Fruit fly (Drosophila melanogaster) whole organism, embryonic: Measurements from ENCODE around the gene Ero1L.

ENCODE experiments used
- CG10462 ChIP-seq: fragments of 200-800 bp; sonication (Bioruptor generic); optimal IDR thresholded peaks from 2 replicates; lab custom pipeline; 2016; ENCODE audit warnings: missing biosample characterization, missing genetic modification characterization
- CG12744 ChIP-seq: fragments of 200-800 bp; sonication (Bioruptor generic); optimal IDR thresholded peaks from 2 replicates; lab custom pipeline; 2016; ENCODE audit warnings: missing biosample characterization, missing genetic modification characterization
- CG15269 ChIP-seq: fragments of 200-800 bp; sonication (Bioruptor generic); optimal IDR thresholded peaks from 2 replicates; lab custom pipeline; 2018; ENCODE audit warnings: missing biosample characterization, mild to moderate bottlenecking, missing genetic modification characterization, moderate library complexity
- CG1792 ChIP-seq: fragments of 200-800 bp; sonication (Bioruptor generic); optimal IDR thresholded peaks from 2 replicates; lab custom pipeline; 2016; ENCODE audit warnings: missing biosample characterization, missing genetic modification characterization
- CG18619 ChIP-seq: fragments of 200-800 bp; sonication (Bioruptor generic); optimal IDR thresholded peaks from 3 replicates; lab custom pipeline; 2017; ENCODE audit warnings: missing biosample characterization, mild to moderate bottlenecking, missing genetic modification characterization
- CG32767 ChIP-seq: fragments of 200-800 bp; sonication (Bioruptor generic); IDR thresholded peaks from 2 replicates; pipeline ENCODE4 v1.3.6; 2022; ENCODE audit warnings: missing biosample characterization, missing genetic modification characterization
- CG33557 ChIP-seq: fragments of 200-800 bp; sonication (Bioruptor generic); optimal IDR thresholded peaks from 2 replicates; lab custom pipeline; 2019; ENCODE audit warnings: missing biosample characterization, mild to moderate bottlenecking, missing genetic modification characterization, moderate library complexity
- CG4404 ChIP-seq: fragments of 200-800 bp; sonication (Bioruptor generic); IDR thresholded peaks from 2 replicates; pipeline ENCODE4 v1.3.6; 2022; ENCODE audit warnings: missing biosample characterization, missing genetic modification characterization
- CG4730 ChIP-seq: fragments of 200-800 bp; sonication (Bioruptor generic); IDR thresholded peaks from 2 replicates; pipeline ENCODE4 v1.3.6; 2022; ENCODE audit warnings: missing biosample characterization, missing genetic modification characterization
- CG5180 ChIP-seq: fragments of 200-800 bp; sonication (Bioruptor generic); optimal IDR thresholded peaks from 3 replicates; lab custom pipeline; 2017; ENCODE audit warnings: missing biosample characterization, missing genetic modification characterization, mild to moderate bottlenecking, moderate library complexity, missing genetic modification reagents
- CG6765 ChIP-seq: fragments of 200-800 bp; sonication (Bioruptor generic); optimal IDR thresholded peaks from 3 replicates; lab custom pipeline; 2017; ENCODE audit warnings: missing biosample characterization, mild to moderate bottlenecking, missing genetic modification characterization
- CG7372 ChIP-seq: fragments of 200-800 bp; sonication (Bioruptor generic); IDR thresholded peaks from 2 replicates; pipeline ENCODE4 v1.3.6; 2022; ENCODE audit warnings: missing biosample characterization, missing genetic modification characterization
- CG7556 ChIP-seq: fragments of 200-800 bp; sonication (Bioruptor generic); optimal IDR thresholded peaks from 2 replicates; lab custom pipeline; 2017; ENCODE audit warnings: missing biosample characterization, mild to moderate bottlenecking, missing genetic modification characterization
- CG9609 ChIP-seq: fragments of 200-800 bp; sonication (Bioruptor generic); optimal IDR thresholded peaks from 3 replicates; lab custom pipeline; 2016; ENCODE audit warnings: missing biosample characterization, missing genetic modification characterization
- CTCF ChIP-seq: fragments of 200-800 bp; sonication (Bioruptor generic); optimal IDR thresholded peaks from 2 replicates; lab custom pipeline; 2017; ENCODE audit warnings: missing biosample characterization, mild to moderate bottlenecking, missing genetic modification characterization, moderate library complexity
- D19A ChIP-seq: fragments of 200-800 bp; optimal IDR thresholded peaks from 3 replicates; lab custom pipeline; 2019; ENCODE audit warnings: missing biosample characterization, mild to moderate bottlenecking, missing genetic modification characterization, moderate library complexity
- Dad ChIP-seq: fragments of 200-800 bp; sonication (Bioruptor generic); optimal IDR thresholded peaks from 3 replicates; lab custom pipeline; 2016; ENCODE audit warnings: missing biosample characterization, missing genetic modification characterization
- ERR ChIP-seq: fragments of 200-800 bp; sonication (Bioruptor generic); optimal IDR thresholded peaks from 2 replicates; lab custom pipeline; 2016; ENCODE audit warnings: missing biosample characterization, missing genetic modification characterization
- HHEX ChIP-seq: fragments of 200-800 bp; sonication (Bioruptor generic); optimal IDR thresholded peaks from 3 replicates; lab custom pipeline; 2017; ENCODE audit warnings: missing biosample characterization, mild to moderate bottlenecking, missing genetic modification characterization, missing genetic modification reagents
- Hr39 ChIP-seq: fragments of >200 bp; optimal IDR thresholded peaks from 2 replicates; lab custom pipeline; 2017
- Lim3 ChIP-seq: fragments of 200-800 bp; sonication (Bioruptor generic); IDR thresholded peaks from 2 replicates; pipeline ENCODE4 v1.3.6; 2022; ENCODE audit warnings: missing biosample characterization, missing genetic modification characterization
- Mes4 ChIP-seq: fragments of 200-800 bp; sonication (Bioruptor generic); optimal IDR thresholded peaks from 2 replicates; lab custom pipeline; 2016; ENCODE audit warnings: missing biosample characterization, missing genetic modification characterization
- Myb ChIP-seq: fragments of 200-800 bp; sonication (Bioruptor generic); optimal IDR thresholded peaks from 2 replicates; lab custom pipeline; 2016; ENCODE audit warnings: missing biosample characterization, missing genetic modification characterization
- Scr ChIP-seq: fragments of 200-800 bp; sonication (Bioruptor generic); IDR thresholded peaks from 2 replicates; pipeline ENCODE4 v1.3.6; 2022; ENCODE audit warnings: missing biosample characterization, missing genetic modification characterization; ENCODE audit not compliant: partially characterized antibody
- Side ChIP-seq: fragments of 200-800 bp; sonication (Bioruptor generic); optimal IDR thresholded peaks from 2 replicates; lab custom pipeline; 2016; ENCODE audit warnings: missing biosample characterization, missing genetic modification characterization
- Stat92E ChIP-seq, 3 experiments: fragments of >200 bp in 2 of 3; fragments of 200-800 bp in 1 of 3; sonication (Bioruptor generic) in 1 of 3; optimal IDR thresholded peaks; 2 replicates each; lab custom pipeline; 2017 to 2019; ENCODE audit warnings: missing biosample characterization in 3 of 3, missing genetic modification characterization in 3 of 3, mild to moderate bottlenecking in 1 of 3, moderate library complexity in 1 of 3
- Usf ChIP-seq: fragments of 200-800 bp; sonication (Bioruptor generic); optimal IDR thresholded peaks from 2 replicates; lab custom pipeline; 2017; ENCODE audit warnings: missing genotype, missing biosample characterization, missing genetic modification characterization
- ap ChIP-seq: fragments of 200-800 bp; sonication (Bioruptor generic); IDR thresholded peaks from 2 replicates; pipeline ENCODE4 v1.3.6; 2022; ENCODE audit warnings: missing biosample characterization, missing genetic modification characterization
- croc ChIP-seq: fragments of 200-800 bp; sonication (Bioruptor generic); conservative IDR thresholded peaks from 3 replicates; pipeline ENCODE4 v1.3.6; 2022; ENCODE audit warnings: missing biosample characterization, missing genetic modification characterization
- crp ChIP-seq, 2 experiments: fragments of 200-800 bp; sonication (Bioruptor generic); optimal IDR thresholded peaks; 2 replicates in 1 of 2; 3 replicates in 1 of 2; lab custom pipeline; 2017; ENCODE audit warnings: missing biosample characterization in 2 of 2, missing genetic modification characterization in 2 of 2, mild to moderate bottlenecking in 1 of 2, moderate library complexity in 1 of 2
- disco-r ChIP-seq: fragments of 200-800 bp; sonication (Bioruptor generic); optimal IDR thresholded peaks from 2 replicates; lab custom pipeline; 2016; ENCODE audit warnings: missing biosample characterization, missing genetic modification characterization
- emc ChIP-seq: fragments of 200-800 bp; sonication (Bioruptor generic); optimal IDR thresholded peaks from 2 replicates; lab custom pipeline; 2016; ENCODE audit warnings: missing biosample characterization, missing genetic modification characterization
- fd3F ChIP-seq: fragments of 200-800 bp; sonication (Bioruptor generic); optimal IDR thresholded peaks from 2 replicates; lab custom pipeline; 2018; ENCODE audit warnings: missing biosample characterization, mild to moderate bottlenecking, missing genetic modification characterization, moderate library complexity
- gt ChIP-seq: fragments of 200-800 bp; sonication (Bioruptor generic); IDR thresholded peaks from 2 replicates; pipeline ENCODE4 v1.3.6; 2022; ENCODE audit warnings: missing biosample characterization, missing genetic modification characterization
- kay ChIP-seq: fragments of 200-800 bp; sonication (Bioruptor generic); optimal IDR thresholded peaks from 2 replicates; lab custom pipeline; 2016; ENCODE audit warnings: missing biosample characterization, missing genetic modification characterization
- knrl ChIP-seq: fragments of 200-800 bp; sonication (Bioruptor generic); IDR thresholded peaks from 3 replicates; pipeline ENCODE4 v1.3.6; 2022; ENCODE audit warnings: missing biosample characterization, missing genetic modification characterization; ENCODE audit not compliant: partially characterized antibody
- lbe ChIP-seq: fragments of 200-800 bp; sonication (Bioruptor generic); optimal IDR thresholded peaks from 2 replicates; lab custom pipeline; 2016; ENCODE audit warnings: missing biosample characterization, mild to moderate bottlenecking, missing genetic modification characterization
- lola ChIP-seq, 3 experiments: fragments of >200 bp in 2 of 3; fragments of 200-800 bp in 1 of 3; sonication (Bioruptor generic) in 1 of 3; optimal IDR thresholded peaks; 2 replicates each; lab custom pipeline; 2017 to 2019; ENCODE audit warnings: missing biosample characterization in 3 of 3, missing genetic modification characterization in 3 of 3, mild to moderate bottlenecking in 1 of 3, moderate library complexity in 1 of 3
- luna ChIP-seq: fragments of 200-800 bp; sonication (Bioruptor generic); optimal IDR thresholded peaks from 2 replicates; lab custom pipeline; 2016; ENCODE audit warnings: missing biosample characterization, missing genetic modification characterization
- nmo ChIP-seq: fragments of 200-800 bp; sonication (Bioruptor generic); optimal IDR thresholded peaks from 2 replicates; lab custom pipeline; 2018; ENCODE audit warnings: missing biosample characterization, mild to moderate bottlenecking, missing genetic modification characterization, moderate library complexity
- repo ChIP-seq: fragments of 200-800 bp; sonication (Bioruptor generic); optimal IDR thresholded peaks from 2 replicates; lab custom pipeline; 2016; ENCODE audit warnings: missing biosample characterization, missing genetic modification characterization
- schlank ChIP-seq: fragments of 200-800 bp; sonication (Bioruptor generic); optimal IDR thresholded peaks from 2 replicates; lab custom pipeline; 2018; ENCODE audit warnings: missing biosample characterization, mild to moderate bottlenecking, missing genetic modification characterization
- seq ChIP-seq: fragments of 200-800 bp; sonication (Bioruptor generic); IDR thresholded peaks from 2 replicates; pipeline ENCODE4 v1.3.6; 2022; ENCODE audit warnings: missing biosample characterization, missing genetic modification characterization
- sna ChIP-seq: fragments of 200-800 bp; sonication (Bioruptor generic); IDR thresholded peaks from 2 replicates; pipeline ENCODE4 v1.3.6; 2022; ENCODE audit warnings: missing biosample characterization, missing genetic modification characterization; ENCODE audit not compliant: partially characterized antibody
- stc ChIP-seq: fragments of 200-800 bp; sonication (Bioruptor generic); IDR thresholded peaks from 2 replicates; pipeline ENCODE4 v1.3.6; 2022; ENCODE audit warnings: missing biosample characterization, missing genetic modification characterization
- tin ChIP-seq: fragments of 200-800 bp; sonication (Bioruptor generic); optimal IDR thresholded peaks from 3 replicates; lab custom pipeline; 2016; ENCODE audit warnings: missing biosample characterization, missing genetic modification characterization
- tio ChIP-seq: fragments of 200-800 bp; sonication (Bioruptor generic); optimal IDR thresholded peaks from 2 replicates; lab custom pipeline; 2017; ENCODE audit warnings: missing biosample characterization, missing genetic modification characterization, inconsistent platforms
- toy ChIP-seq: fragments of 200-800 bp; sonication (Bioruptor generic); IDR thresholded peaks from 2 replicates; pipeline ENCODE4 v1.3.6; 2022; ENCODE audit warnings: missing biosample characterization, missing genetic modification characterization
- unc-4 ChIP-seq: fragments of 200-800 bp; sonication (Bioruptor generic); IDR thresholded peaks from 2 replicates; pipeline ENCODE4 v1.3.6; 2022; ENCODE audit warnings: missing biosample characterization, missing genetic modification characterization; ENCODE audit not compliant: partially characterized antibody
- z ChIP-seq: fragments of 200-800 bp; sonication (Bioruptor generic); IDR thresholded peaks from 3 replicates; pipeline ENCODE4 v1.3.6; 2022; ENCODE audit warnings: missing biosample characterization, missing genetic modification characterization
- zf30C ChIP-seq: fragments of 200-800 bp; sonication (Bioruptor generic); optimal IDR thresholded peaks from 3 replicates; lab custom pipeline; 2018; ENCODE audit warnings: missing biosample characterization, mild to moderate bottlenecking, missing genetic modification characterization

Ero1L gene

dm6 chr3L:4122185-4122767 lies 47.9 kb upstream of the Ero1L start, which contains the start of gene Chd64 (continued):
- TF ChIP-seq Mes4 (GFP tag; lab: Kevin White, UChicago) = no peak
- no peak for TF ChIP-seq D19A (tag; lab: Kevin White, UChicago)
- peak; percentile 54 for TF ChIP-seq CG6765 (GFP tag; lab: Kevin White, UChicago)
- no peak for TF ChIP-seq disco-r (GFP tag; lab: Kevin White, UChicago)
- peak; percentile 52 for TF ChIP-seq CG15269 (tag; lab: Kevin White, UChicago)
- TF ChIP-seq ERR (GFP tag; lab: Kevin White, UChicago) = no peak
- TF ChIP-seq z (GFP tag; lab: Robert Waterston, UW) = no peak
- peak; percentile 53 for TF ChIP-seq CG7556
- no peak for TF ChIP-seq luna (GFP tag; lab: Kevin White, UChicago)
- no peak for TF ChIP-seq CG32767
- 0 out of 2 replicates have a peak, but pooled peaks have one; percentile 51 for TF ChIP-seq unc-4 (GFP tag; lab: Robert Waterston, UW)
- TF ChIP-seq ap (GFP tag; lab: Robert Waterston, UW) = no peak
- TF ChIP-seq HHEX (GFP tag; lab: Kevin White, UChicago) = peak; percentile 50
- no peak; the same call in 1 of the 2 replicates for TF ChIP-seq seq (GFP tag; lab: Robert Waterston, UW)
- TF ChIP-seq repo (GFP tag; lab: Kevin White, UChicago) = no peak
- peak in 1 of 3 experiments; percentile 4 for TF ChIP-seq Stat92E (GFP tag; optimal IDR thresholded peaks at IDR 0.05; lab: Kevin White, UChicago)
- no peak; the same call in 2 of the 3 replicates for TF ChIP-seq knrl
- peak; percentile 68 for TF ChIP-seq sna (GFP tag; lab: Robert Waterston, UW)
- TF ChIP-seq nmo (GFP tag; lab: Kevin White, UChicago) = no peak
- TF ChIP-seq CG18619 (GFP tag; lab: Kevin White, UChicago) = peak; percentile 33
- no peak for TF ChIP-seq CG33557
- no peak for TF ChIP-seq emc (GFP tag; lab: Kevin White, UChicago)
- TF ChIP-seq CG4730 (GFP tag; lab: Robert Waterston, UW) = 0 out of 2 replicates have a peak, but pooled peaks have one; percentile 4
- no peak for TF ChIP-seq Scr (GFP tag; lab: Robert Waterston, UW)
- peak; percentile 83 for TF ChIP-seq lbe (GFP tag; lab: Kevin White, UChicago)
- TF ChIP-seq gt (GFP tag; lab: Robert Waterston, UW) = no peak
- TF ChIP-seq toy = no peak
- TF ChIP-seq zf30C (GFP tag; lab: Kevin White, UChicago) = peak; percentile 20
- peak; percentile 34 for TF ChIP-seq kay (GFP tag; lab: Kevin White, UChicago)
- peak; percentile 3 for TF ChIP-seq fd3F
- TF ChIP-seq croc (GFP tag; lab: Robert Waterston, UW) = no peak
- TF ChIP-seq Usf (GFP tag; lab: Kevin White, UChicago) = no peak
- peak in 1 of 2 experiments; percentile 76 for TF ChIP-seq crp (GFP tag; optimal IDR thresholded peaks at IDR 0.05; lab: Kevin White, UChicago)
- TF ChIP-seq stc (GFP tag; lab: Robert Waterston, UW) = 0 out of 2 replicates have a peak, but pooled peaks have one; percentile 14
- no peak for TF ChIP-seq CTCF (GFP tag; lab: Kevin White, UChicago)
- no peak for TF ChIP-seq CG9609 (GFP tag; lab: Kevin White, UChicago)
- TF ChIP-seq CG5180 (GFP tag; lab: Kevin White, UChicago) = no peak
- TF ChIP-seq tio (GFP tag; lab: Kevin White, UChicago) = no peak
- no peak for TF ChIP-seq schlank (tag; lab: Kevin White, UChicago)
- TF ChIP-seq CG10462 (GFP tag; lab: Kevin White, UChicago) = no peak
- no peak for TF ChIP-seq lola (GFP tag; optimal IDR thresholded peaks at IDR 0.05; lab: Kevin White, UChicago)
- peak; percentile 5 for TF ChIP-seq CG1792 (GFP tag; lab: Kevin White, UChicago)
- TF ChIP-seq Myb (GFP tag; lab: Kevin White, UChicago) = peak; percentile 80
- TF ChIP-seq Hr39 (lab: Kevin White, UChicago) = no peak
- TF ChIP-seq Dad (GFP tag; lab: Kevin White, UChicago) = no peak
- no peak for TF ChIP-seq Lim3 (GFP tag; lab: Robert Waterston, UW)
- TF ChIP-seq Side (GFP tag; lab: Kevin White, UChicago) = peak; percentile 41
- no peak for TF ChIP-seq CG4404 (GFP tag; lab: Robert Waterston, UW)
- TF ChIP-seq CG7372 = no peak
- peak; percentile 46 for TF ChIP-seq CG12744
- TF ChIP-seq tin = no peak
